Worm (Caenorhabditis elegans): ENCODE data around the gene sfxn-1.3.

DNA sequence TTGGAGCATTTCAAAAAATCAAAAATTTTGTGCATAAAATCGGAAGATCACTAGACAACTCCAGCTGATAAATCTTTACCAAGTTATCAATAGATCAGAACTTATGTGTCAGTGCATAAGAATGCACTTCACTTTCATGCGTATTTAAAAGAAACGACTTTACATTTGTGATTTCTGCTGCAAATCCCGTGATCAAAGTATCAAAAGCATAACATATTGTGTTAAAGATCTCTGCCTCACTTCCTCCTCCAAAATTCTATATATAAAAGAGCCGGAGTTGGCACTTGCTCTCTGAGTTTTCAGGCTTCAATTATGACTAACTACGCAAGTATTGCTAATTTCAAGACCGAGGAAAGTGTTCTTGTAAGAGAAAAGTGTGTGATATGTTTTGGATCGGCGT is 33.0 kb upstream of the sfxn-1.3 start, which contains the start of gene nhr-198:
- TF ChIP-seq ztf-11 (tag; optimal IDR thresholded peaks at IDR 0.05) (no peak), zfp-3 (GFP tag; conservative IDR thresholded peaks at IDR 0.05) (no peak), egl-27 (tag; optimal IDR thresholded peaks at IDR 0.05) (no peak), pqm-1 (tag; optimal IDR thresholded peaks at IDR 0.05) (no peak), unc-62 (GFP tag; optimal IDR thresholded peaks at IDR 0.05 in 1 of 2) (no peak), unc-62 (tag; optimal IDR thresholded peaks at IDR 0.05) (no peak)
